Worm (Caenorhabditis elegans) whole organism, L3 larva: ENCODE data around the gene K02E2.6.

Source experiments
- egl-27 ChIP-seq: sonication (generic microtip); optimal IDR thresholded peaks from 4 replicates; lab custom pipeline; 2017; ENCODE audit warnings: missing biosample characterization, missing genetic modification reagents, missing genetic modification characterization
- fkh-10 ChIP-seq: sonication (generic microtip); optimal IDR thresholded peaks from 2 replicates; lab custom pipeline; 2017; ENCODE audit warnings: missing biosample characterization, missing genetic modification reagents, missing genetic modification characterization
- jun-1 ChIP-seq: fragments of 150-350 bp; optimal IDR thresholded peaks from 2 replicates; lab custom pipeline; 2014; ENCODE audit warnings: missing biosample characterization, missing genetic modification reagents, missing genetic modification characterization
- lin-39 ChIP-seq: fragments of 150-350 bp; optimal IDR thresholded peaks from 2 replicates; lab custom pipeline; 2018; ENCODE audit warnings: missing biosample characterization, missing genetic modification reagents, missing genetic modification characterization
- nhr-43 ChIP-seq: sonication (generic microtip); optimal IDR thresholded peaks from 2 replicates; lab custom pipeline; 2016; ENCODE audit warnings: mild to moderate bottlenecking, missing genetic modification characterization, missing compliant biosample characterization; ENCODE audit not compliant: poor library complexity, severe bottlenecking
- nhr-77 ChIP-seq: fragments of 150-350 bp; optimal IDR thresholded peaks from 2 replicates; lab custom pipeline; 2014; ENCODE audit warnings: missing biosample characterization, missing genetic modification characterization
- unc-62 ChIP-seq: fragments of 150-350 bp; sonication (generic microtip); optimal IDR thresholded peaks from 4 replicates; lab custom pipeline; 2014; ENCODE audit warnings: missing biosample characterization, missing genetic modification reagents, missing genetic modification characterization
- ztf-11 ChIP-seq: fragments of 150-350 bp; optimal IDR thresholded peaks from 2 replicates; lab custom pipeline; 2014; ENCODE audit warnings: missing biosample characterization, missing genetic modification characterization

DNA sequence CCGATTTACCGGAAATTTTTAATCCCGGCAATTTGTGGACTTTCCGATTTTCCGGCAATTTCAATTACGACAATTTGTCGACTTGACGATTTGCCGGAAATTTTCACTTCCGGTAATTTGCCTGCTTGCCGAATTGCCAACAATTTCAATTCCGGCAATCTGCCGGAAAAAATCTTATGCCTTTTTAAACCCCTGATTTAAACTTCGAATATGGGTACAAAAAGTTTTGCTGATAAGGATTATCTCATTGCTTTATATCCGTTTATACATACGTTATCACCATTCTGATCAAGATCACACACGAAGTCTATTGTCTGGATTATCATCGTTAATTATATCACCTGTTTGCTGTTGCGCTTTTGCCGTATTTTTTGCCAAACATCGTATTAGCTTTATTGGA, 23.9 kb upstream of the K02E2.6 start, which contains the start of gene grd-11:
- no peak for TF ChIP-seq jun-1 (tag; lab: Kevin White, UChicago)
- TF ChIP-seq nhr-43 (tag; lab: Kevin White, UChicago): no peak
- TF ChIP-seq fkh-10: no peak
- no peak for TF ChIP-seq nhr-77
- TF ChIP-seq lin-39 (tag; lab: Kevin White, UChicago): no peak
- TF ChIP-seq egl-27: no peak
- TF ChIP-seq ztf-11 (tag; lab: Kevin White, UChicago): no peak
- no peak for TF ChIP-seq unc-62 (GFP tag; lab: Kevin White, UChicago)
